Worm (Caenorhabditis elegans): ENCODE results near the gene acr-14.
A peak's percentile ranks its signal among the peaks of the same experiment; 100 is the strongest.

DNA sequence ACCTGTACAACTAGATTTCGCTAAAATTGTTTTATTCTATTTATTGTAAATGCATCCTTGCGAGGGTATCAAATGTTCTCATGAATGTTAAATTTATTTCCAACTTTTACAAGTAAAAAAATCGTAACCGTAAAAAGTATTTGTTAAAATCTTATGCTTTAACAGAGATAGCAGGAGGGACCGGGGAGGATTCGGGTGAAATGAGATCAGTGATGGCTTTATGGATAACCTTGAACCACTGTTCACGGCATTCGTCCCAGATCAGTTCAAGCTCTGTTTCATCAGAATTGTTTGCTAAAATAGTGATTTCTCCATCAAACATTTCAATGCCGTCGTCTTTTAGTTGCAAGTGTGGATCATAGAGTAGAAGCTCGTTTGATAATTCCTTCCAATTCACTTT lies 35.9 kb downstream of the acr-14 start:
- no peak for TF ChIP-seq fos-1 (tag; optimal IDR thresholded peaks at IDR 0.05)
- TF ChIP-seq jun-1 (tag; optimal IDR thresholded peaks at IDR 0.05): no peak
- no peak for TF ChIP-seq hlh-30 (tag; optimal IDR thresholded peaks at IDR 0.05; ENCODE audit: insufficient read depth)
- no peak for TF ChIP-seq nhr-25 (tag; optimal IDR thresholded peaks at IDR 0.05; ENCODE audit: borderline replicate concordance, insufficient read depth)
- no peak for TF ChIP-seq ZK337.2 (GFP tag; IDR thresholded peaks at IDR 0.05)
- TF ChIP-seq snpc-4 (tag; optimal IDR thresholded peaks at IDR 0.05): no peak
- TF ChIP-seq egl-27 (tag; optimal IDR thresholded peaks at IDR 0.05): no peak
- TF ChIP-seq aly-2 (tag; optimal IDR thresholded peaks at IDR 0.05): peak; percentile 67
- no peak for TF ChIP-seq hlh-11 (tag; optimal IDR thresholded peaks at IDR 0.05)
- no peak for TF ChIP-seq fkh-10 (GFP tag; optimal IDR thresholded peaks at IDR 0.05)
- TF ChIP-seq ceh-28 (tag; optimal IDR thresholded peaks at IDR 0.05): no peak
- TF ChIP-seq unc-130 (GFP tag; optimal IDR thresholded peaks at IDR 0.05): no peak
- no peak for TF ChIP-seq F37D6.2 (tag; optimal IDR thresholded peaks at IDR 0.05)

Data from whole organism, L4 larva.